Fruit fly (Drosophila melanogaster) whole organism, wandering third instar larva: ENCODE results near the gene Sap47.

Experiments
- Abd-B ChIP-seq: fragments of >200 bp; optimal IDR thresholded peaks from 2 replicates; lab custom pipeline; 2017; ENCODE audit warnings: missing biosample characterization, missing genetic modification characterization
- CG32264 ChIP-seq: fragments of 200-800 bp; sonication (Bioruptor generic); optimal IDR thresholded peaks from 2 replicates; lab custom pipeline; 2016; ENCODE audit warnings: missing biosample characterization, missing genetic modification characterization
- CG9705 ChIP-seq: fragments of 200-800 bp; sonication (Bioruptor generic); optimal IDR thresholded peaks from 2 replicates; lab custom pipeline; 2018; ENCODE audit warnings: missing biosample characterization, mild to moderate bottlenecking, missing genetic modification characterization
- CrebA ChIP-seq: fragments of 200-800 bp; sonication (Bioruptor generic); optimal IDR thresholded peaks from 2 replicates; lab custom pipeline; 2016; ENCODE audit warnings: missing biosample characterization, mild to moderate bottlenecking, missing genetic modification characterization, borderline replicate concordance
- Dfd ChIP-seq: fragments of >200 bp; optimal IDR thresholded peaks from 2 replicates; lab custom pipeline; 2017; ENCODE audit warnings: missing biosample characterization, missing genetic modification characterization
- Dif ChIP-seq: fragments of 200-275, 200-300 bp; sonication (Bioruptor generic); optimal IDR thresholded peaks from 2 replicates; lab custom pipeline; 2018; ENCODE audit warnings: missing biosample characterization, missing genetic modification characterization; ENCODE audit not compliant: partially characterized antibody
- GATAd ChIP-seq: sonication (Bioruptor generic); optimal IDR thresholded peaks from 2 replicates; lab custom pipeline; 2016; ENCODE audit warnings: missing biosample characterization, missing genetic modification characterization
- HLH106 ChIP-seq: fragments of 200-800 bp; optimal IDR thresholded peaks from 3 replicates; lab custom pipeline; 2019; ENCODE audit warnings: missing biosample characterization, mild to moderate bottlenecking, missing genetic modification characterization, moderate library complexity
- Hnf4 ChIP-seq: fragments of 200-800 bp; sonication (Bioruptor generic); optimal IDR thresholded peaks from 2 replicates; lab custom pipeline; 2016; ENCODE audit warnings: missing biosample characterization, mild to moderate bottlenecking, missing genetic modification characterization
- Hr78 ChIP-seq: fragments of >200 bp; optimal IDR thresholded peaks from 2 replicates; lab custom pipeline; 2017; ENCODE audit warnings: missing biosample characterization, missing genetic modification characterization
- Hr83 ChIP-seq: fragments of 200-300 bp; sonication (Bioruptor generic); optimal IDR thresholded peaks from 2 replicates; lab custom pipeline; 2016; ENCODE audit warnings: missing biosample characterization, mild to moderate bottlenecking, missing genetic modification characterization, moderate library complexity; ENCODE audit not compliant: poor library complexity, severe bottlenecking
- Jra ChIP-seq: sonication (Bioruptor generic); optimal IDR thresholded peaks from 2 replicates; lab custom pipeline; 2016; ENCODE audit warnings: missing biosample characterization, missing genetic modification characterization
- Mio ChIP-seq: sonication (Bioruptor generic); optimal IDR thresholded peaks from 2 replicates; lab custom pipeline; 2016; ENCODE audit warnings: missing biosample characterization, missing genetic modification characterization
- Myc ChIP-seq: fragments of >200 bp; optimal IDR thresholded peaks from 2 replicates; lab custom pipeline; 2017
- OdsH ChIP-seq: fragments of 200-800 bp; sonication (Bioruptor generic); optimal IDR thresholded peaks from 2 replicates; lab custom pipeline; 2016; ENCODE audit warnings: missing biosample characterization, mild to moderate bottlenecking, missing genetic modification characterization
- Rel ChIP-seq, 2 experiments: fragments of 200-800 bp; sonication (Bioruptor generic) in 1 of 2; optimal IDR thresholded peaks; 2 replicates in 1 of 2; 3 replicates in 1 of 2; lab custom pipeline; 2016 to 2019; ENCODE audit warnings: mild to moderate bottlenecking in 2 of 2, missing biosample characterization in 2 of 2, missing genetic modification characterization in 2 of 2, moderate library complexity in 1 of 2
- Sp1 ChIP-seq: fragments of 200-800 bp; sonication (Bioruptor generic); optimal IDR thresholded peaks from 3 replicates; lab custom pipeline; 2019; ENCODE audit warnings: missing biosample characterization, mild to moderate bottlenecking, missing genetic modification characterization, moderate library complexity
- Vsx2 ChIP-seq: fragments of 200-300, 225-300 bp; sonication (Bioruptor generic); optimal IDR thresholded peaks from 2 replicates; lab custom pipeline; 2018; ENCODE audit warnings: missing biosample characterization, missing genetic modification characterization; ENCODE audit not compliant: partially characterized antibody
- brk ChIP-seq: fragments of 200-800 bp; sonication (Bioruptor generic); optimal IDR thresholded peaks from 2 replicates; lab custom pipeline; 2016; ENCODE audit warnings: missing biosample characterization, mild to moderate bottlenecking, missing genetic modification characterization
- dl ChIP-seq, 2 experiments: fragments of 175-275, 200-275 bp in 1 of 2; fragments of 200-275 bp in 1 of 2; sonication (Bioruptor generic); optimal IDR thresholded peaks; lab custom pipeline; 2018; ENCODE audit warnings: mild to moderate bottlenecking in 2 of 2, missing biosample characterization in 2 of 2, missing genetic modification characterization in 2 of 2, moderate library complexity in 2 of 2; ENCODE audit not compliant: partially characterized antibody in 2 of 2, insufficient read depth in 1 of 2
- dmrt93B ChIP-seq: fragments of 200-800 bp; sonication (Bioruptor generic); optimal IDR thresholded peaks from 2 replicates; lab custom pipeline; 2018; ENCODE audit warnings: missing biosample characterization, mild to moderate bottlenecking, missing genetic modification characterization
- dsf ChIP-seq: sonication (Bioruptor generic); optimal IDR thresholded peaks from 2 replicates; lab custom pipeline; 2016; ENCODE audit warnings: missing biosample characterization, missing genetic modification characterization, borderline replicate concordance
- ey ChIP-seq: fragments of 200-800 bp; sonication (Bioruptor generic); optimal IDR thresholded peaks from 2 replicates; lab custom pipeline; 2016; ENCODE audit warnings: missing biosample characterization, missing genetic modification characterization
- foxo ChIP-seq, 2 experiments: fragments of 200-800 bp; sonication (Bioruptor generic); optimal IDR thresholded peaks; 2 replicates in 1 of 2; 3 replicates in 1 of 2; lab custom pipeline; 2016 to 2017; ENCODE audit warnings: missing biosample characterization in 2 of 2, missing genetic modification characterization in 2 of 2
- fru ChIP-seq: fragments of 200-800 bp; sonication (Bioruptor generic); optimal IDR thresholded peaks from 3 replicates; lab custom pipeline; 2016; ENCODE audit warnings: missing biosample characterization, mild to moderate bottlenecking, missing genetic modification characterization
- h ChIP-seq: fragments of 200-800 bp; sonication (Bioruptor generic); optimal IDR thresholded peaks from 3 replicates; lab custom pipeline; 2016; ENCODE audit warnings: missing biosample characterization, mild to moderate bottlenecking, missing genetic modification characterization
- jim ChIP-seq: fragments of 175-275, 200-325 bp; sonication (Bioruptor generic); optimal IDR thresholded peaks from 2 replicates; lab custom pipeline; 2016; ENCODE audit warnings: missing biosample characterization, mild to moderate bottlenecking, missing genetic modification characterization
- lola ChIP-seq: fragments of >200 bp; optimal IDR thresholded peaks from 2 replicates; lab custom pipeline; 2017; ENCODE audit warnings: missing biosample characterization, missing genetic modification characterization
- pan ChIP-seq: fragments of >200 bp; optimal IDR thresholded peaks from 2 replicates; lab custom pipeline; 2017
- psq ChIP-seq: fragments of 200-800 bp; sonication (Bioruptor generic); optimal IDR thresholded peaks from 3 replicates; lab custom pipeline; 2017; ENCODE audit warnings: missing biosample characterization, mild to moderate bottlenecking, missing genetic modification characterization, moderate library complexity
- rgr ChIP-seq: fragments of 200-800 bp; sonication (Bioruptor generic); optimal IDR thresholded peaks from 3 replicates; lab custom pipeline; 2016; ENCODE audit warnings: missing biosample characterization, mild to moderate bottlenecking, missing genetic modification characterization
- sage ChIP-seq: fragments of 200-800 bp; sonication (Bioruptor generic); optimal IDR thresholded peaks from 2 replicates; lab custom pipeline; 2016; ENCODE audit warnings: missing biosample characterization, mild to moderate bottlenecking, missing genetic modification characterization
- sv ChIP-seq: fragments of 200-800 bp; sonication (Bioruptor generic); optimal IDR thresholded peaks from 3 replicates; lab custom pipeline; 2016; ENCODE audit warnings: missing biosample characterization, missing genetic modification characterization
- tai ChIP-seq: sonication (Bioruptor generic); optimal IDR thresholded peaks from 2 replicates; lab custom pipeline; 2016; ENCODE audit warnings: missing biosample characterization, missing genetic modification characterization
- usp ChIP-seq: fragments of >200 bp; optimal IDR thresholded peaks from 2 replicates; lab custom pipeline; 2017; ENCODE audit warnings: missing biosample characterization, missing genetic modification characterization
- woc ChIP-seq: sonication (Bioruptor generic); optimal IDR thresholded peaks from 2 replicates; lab custom pipeline; 2016; ENCODE audit warnings: missing biosample characterization, mild to moderate bottlenecking, missing genetic modification characterization

Sap47 gene

dm6 chr3R:15919367-15920228, 15.3 kb upstream of the Sap47 start (continued):
- TF ChIP-seq tai (GFP tag; lab: Kevin White, UChicago) (no peak), Dif (GFP tag; lab: Kevin White, UChicago) (peak; percentile 71), Dfd (GFP tag; lab: Kevin White, UChicago) (no peak), usp (no peak), Rel (GFP tag; optimal IDR thresholded peaks at IDR 0.05; lab: Kevin White, UChicago) (peak; percentile 37), Rel (tag; optimal IDR thresholded peaks at IDR 0.05; lab: Kevin White, UChicago) (no peak), psq (GFP tag; lab: Kevin White, UChicago) (peak; percentile 83), sv (no peak), HLH106 (tag; lab: Kevin White, UChicago) (peak; percentile 89), lola (GFP tag; lab: Kevin White, UChicago) (no peak), h (GFP tag; lab: Kevin White, UChicago) (peak; percentile 95), CG32264 (GFP tag; lab: Kevin White, UChicago) (peak; percentile 85), Hr78 (GFP tag; lab: Kevin White, UChicago) (no peak), GATAd (GFP tag; lab: Kevin White, UChicago) (no peak), Jra (GFP tag; lab: Kevin White, UChicago) (no peak), brk (GFP tag; lab: Kevin White, UChicago) (no peak), Abd-B (no peak), Vsx2 (GFP tag; lab: Kevin White, UChicago) (peak; percentile 63), pan (no peak), rgr (GFP tag; lab: Kevin White, UChicago) (peak; percentile 92)

- no peak for TF ChIP-seq lola (GFP tag; lab: Kevin White, UChicago)
- no peak for TF ChIP-seq Hr83 (GFP tag; lab: Kevin White, UChicago)
- TF ChIP-seq Dfd (GFP tag; lab: Kevin White, UChicago): no peak
- TF ChIP-seq CrebA (GFP tag; lab: Kevin White, UChicago): no peak
- no peak for TF ChIP-seq CG9705
- no peak for TF ChIP-seq sage (GFP tag; lab: Kevin White, UChicago)
- no peak for TF ChIP-seq HLH106 (tag; lab: Kevin White, UChicago)
- TF ChIP-seq Hr78 (GFP tag; lab: Kevin White, UChicago): no peak
- no peak for TF ChIP-seq pan
- TF ChIP-seq dsf: no peak
- no peak for TF ChIP-seq sv
- TF ChIP-seq ey (GFP tag; lab: Kevin White, UChicago): no peak
- TF ChIP-seq h (GFP tag; lab: Kevin White, UChicago): no peak
- TF ChIP-seq Vsx2 (GFP tag; lab: Kevin White, UChicago): no peak
- no peak for TF ChIP-seq Mio (GFP tag; lab: Kevin White, UChicago)
- TF ChIP-seq psq (GFP tag; lab: Kevin White, UChicago): no peak
Observed at dm6 chr3R:15920229-15920533, 14.7 kb upstream of the Sap47 start.

- TF ChIP-seq psq (GFP tag; lab: Kevin White, UChicago) (no peak), OdsH (GFP tag; lab: Kevin White, UChicago) (no peak), dsf (no peak), sv (no peak), dmrt93B (GFP tag; lab: Kevin White, UChicago) (no peak), lola (GFP tag; lab: Kevin White, UChicago) (no peak), dl (GFP tag; optimal IDR thresholded peaks at IDR 0.05; lab: Kevin White, UChicago; ENCODE audit: insufficient read depth in 1 of 2, partially characterized antibody in 2 of 2) (peak; percentile 55 to 72), usp (no peak), CG9705 (no peak), GATAd (GFP tag; lab: Kevin White, UChicago) (no peak), Dfd (GFP tag; lab: Kevin White, UChicago) (peak; percentile 34), woc (no peak), sage (GFP tag; lab: Kevin White, UChicago) (no peak), Hr78 (GFP tag; lab: Kevin White, UChicago) (no peak), Rel (GFP tag; optimal IDR thresholded peaks at IDR 0.05; lab: Kevin White, UChicago) (no peak), Rel (tag; optimal IDR thresholded peaks at IDR 0.05; lab: Kevin White, UChicago) (peak; percentile 11), foxo (GFP tag; optimal IDR thresholded peaks at IDR 0.05; lab: Kevin White, UChicago) (peak in 1 of 2 experiments; percentile 8), h (GFP tag; lab: Kevin White, UChicago) (peak; percentile 48), jim (no peak), Myc (no peak), Hnf4 (GFP tag; lab: Kevin White, UChicago) (no peak), CrebA (GFP tag; lab: Kevin White, UChicago) (peak; percentile 2), pan (no peak), Abd-B (no peak), Hr83 (GFP tag; lab: Kevin White, UChicago) (peak; percentile 78), CG32264 (GFP tag; lab: Kevin White, UChicago) (no peak), rgr (GFP tag; lab: Kevin White, UChicago) (peak; percentile 8), Dif (GFP tag; lab: Kevin White, UChicago) (peak; percentile 46), Sp1 (GFP tag; lab: Kevin White, UChicago) (no peak), ey (GFP tag; lab: Kevin White, UChicago) (no peak), HLH106 (tag; lab: Kevin White, UChicago) (no peak), fru (GFP tag; lab: Kevin White, UChicago) (peak; percentile 15), Jra (GFP tag; lab: Kevin White, UChicago) (peak; percentile 56), tai (GFP tag; lab: Kevin White, UChicago) (no peak), Mio (GFP tag; lab: Kevin White, UChicago) (no peak), brk (GFP tag; lab: Kevin White, UChicago) (no peak)
- TF ChIP-seq, all 38 proteins: peak for 11
Observed at dm6 chr3R:15920751-15921156, 14.1 kb upstream of the Sap47 start, which contains the start of gene Fbxl7. TSS of gene Fbxl7 (plus strand) at chr3R:15920898.
